Worm (Caenorhabditis elegans) whole organism, L3 larva: ENCODE data around the gene ceh-23.
A peak's percentile ranks its signal among the peaks of the same experiment; 100 is the strongest.

Source experiments
- R02D3.7 ChIP-seq: fragments of 150-350 bp; optimal IDR thresholded peaks from 2 replicates; lab custom pipeline; 2014; ENCODE audit warnings: missing biosample characterization, missing genetic modification characterization
- aly-2 ChIP-seq: fragments of 150-350 bp; optimal IDR thresholded peaks from 2 replicates; lab custom pipeline; 2014; ENCODE audit warnings: missing biosample characterization, missing genetic modification characterization
- ama-1 ChIP-seq: fragments of 150-350 bp; optimal IDR thresholded peaks from 2 replicates; lab custom pipeline; 2018
- ceh-16 ChIP-seq: sonication (generic microtip); optimal IDR thresholded peaks from 2 replicates; lab custom pipeline; 2017; ENCODE audit warnings: missing biosample characterization, missing genetic modification characterization
- ceh-82 ChIP-seq: fragments of 150-350 bp; optimal IDR thresholded peaks from 2 replicates; lab custom pipeline; 2014; ENCODE audit warnings: missing biosample characterization, missing genetic modification characterization
- ceh-9 ChIP-seq: sonication (generic microtip); optimal IDR thresholded peaks from 2 replicates; lab custom pipeline; 2018; ENCODE audit warnings: missing biosample characterization, missing genetic modification characterization
- daf-12 ChIP-seq: fragments of 150-350 bp; optimal IDR thresholded peaks from 2 replicates; lab custom pipeline; 2014; ENCODE audit warnings: missing biosample characterization, missing genetic modification reagents, missing genetic modification characterization
- egl-27 ChIP-seq: sonication (generic microtip); optimal IDR thresholded peaks from 4 replicates; lab custom pipeline; 2017; ENCODE audit warnings: missing biosample characterization, missing genetic modification reagents, missing genetic modification characterization
- elt-1 ChIP-seq: fragments of 150-350 bp; optimal IDR thresholded peaks from 2 replicates; lab custom pipeline; 2014; ENCODE audit warnings: missing biosample characterization, missing genetic modification characterization
- elt-2 ChIP-seq: sonication (generic microtip); optimal IDR thresholded peaks from 2 replicates; lab custom pipeline; 2016; ENCODE audit warnings: missing genetic modification reagents, mild to moderate bottlenecking, missing genetic modification characterization, missing compliant biosample characterization
- elt-3 ChIP-seq, 3 experiments: fragments of 150-350 bp in 1 of 3; sonication (generic microtip) in 2 of 3; optimal IDR thresholded peaks; 2 replicates in 2 of 3; 4 replicates in 1 of 3; lab custom pipeline; 2014 to 2017; ENCODE audit warnings: missing biosample characterization in 3 of 3, missing genetic modification characterization in 3 of 3
- eor-1 ChIP-seq, 2 experiments: fragments of 150-350 bp; optimal IDR thresholded peaks; 2 replicates each; lab custom pipeline; 2014 to 2018; ENCODE audit warnings: missing biosample characterization in 2 of 2, missing genetic modification characterization in 2 of 2
- fkh-10 ChIP-seq: sonication (generic microtip); optimal IDR thresholded peaks from 2 replicates; lab custom pipeline; 2017; ENCODE audit warnings: missing biosample characterization, missing genetic modification reagents, missing genetic modification characterization
- fkh-2 ChIP-seq: fragments of 150-350 bp; optimal IDR thresholded peaks from 2 replicates; lab custom pipeline; 2014; ENCODE audit warnings: missing biosample characterization, missing genetic modification reagents, missing genetic modification characterization
- hmg-11 ChIP-seq: sonication (generic microtip); optimal IDR thresholded peaks from 2 replicates; lab custom pipeline; 2016; ENCODE audit warnings: missing genetic modification characterization, missing compliant biosample characterization
- jun-1 ChIP-seq: fragments of 150-350 bp; optimal IDR thresholded peaks from 2 replicates; lab custom pipeline; 2014; ENCODE audit warnings: missing biosample characterization, missing genetic modification reagents, missing genetic modification characterization
- lin-15B ChIP-seq: fragments of 150-350 bp; optimal IDR thresholded peaks from 2 replicates; lab custom pipeline; 2014; ENCODE audit warnings: missing biosample characterization, missing genetic modification characterization
- lin-39 ChIP-seq: fragments of 150-350 bp; optimal IDR thresholded peaks from 2 replicates; lab custom pipeline; 2018; ENCODE audit warnings: missing biosample characterization, missing genetic modification reagents, missing genetic modification characterization
- lsy-12 ChIP-seq: sonication (generic microtip); optimal IDR thresholded peaks from 2 replicates; lab custom pipeline; 2016; ENCODE audit warnings: mild to moderate bottlenecking, missing genetic modification characterization, missing compliant biosample characterization
- mdl-1 ChIP-seq: fragments of 150-350 bp; optimal IDR thresholded peaks from 2 replicates; lab custom pipeline; 2014; ENCODE audit warnings: missing biosample characterization, missing genetic modification characterization
- nfya-1 ChIP-seq: sonication (generic microtip); optimal IDR thresholded peaks from 2 replicates; lab custom pipeline; 2017; ENCODE audit warnings: missing genetic modification characterization, mild to moderate bottlenecking, missing compliant biosample characterization, antibody characterized with exemption, moderate library complexity; ENCODE audit not compliant: insufficient read depth
- nhr-11 ChIP-seq: fragments of 150-350 bp; optimal IDR thresholded peaks from 2 replicates; lab custom pipeline; 2014; ENCODE audit warnings: missing biosample characterization, missing genetic modification characterization
- nhr-23 ChIP-seq: fragments of 150-350 bp; optimal IDR thresholded peaks from 2 replicates; lab custom pipeline; 2014; ENCODE audit warnings: missing biosample characterization, missing genetic modification reagents, missing genetic modification characterization
- nhr-25 ChIP-seq: sonication (generic microtip); optimal IDR thresholded peaks from 2 replicates; lab custom pipeline; 2017; ENCODE audit warnings: missing biosample characterization, missing genetic modification characterization
- nhr-28 ChIP-seq: fragments of 150-350 bp; optimal IDR thresholded peaks from 2 replicates; lab custom pipeline; 2014; ENCODE audit warnings: missing biosample characterization, missing genetic modification characterization
- nhr-43 ChIP-seq: sonication (generic microtip); optimal IDR thresholded peaks from 2 replicates; lab custom pipeline; 2016; ENCODE audit warnings: mild to moderate bottlenecking, missing genetic modification characterization, missing compliant biosample characterization; ENCODE audit not compliant: poor library complexity, severe bottlenecking
- nhr-67 ChIP-seq: fragments of 150-350 bp; optimal IDR thresholded peaks from 2 replicates; lab custom pipeline; 2014; ENCODE audit warnings: missing biosample characterization, missing genetic modification characterization
- nhr-76 ChIP-seq: fragments of 150-350 bp; sonication (generic microtip); optimal IDR thresholded peaks from 5 replicates; lab custom pipeline; 2014; ENCODE audit warnings: missing biosample characterization, missing genetic modification characterization
- pha-4 ChIP-seq: fragments of 150-350 bp; optimal IDR thresholded peaks from 2 replicates; lab custom pipeline; 2014; ENCODE audit warnings: missing biosample characterization, missing genetic modification reagents, missing genetic modification characterization
- sea-2 ChIP-seq: fragments of 150-350 bp; sonication (generic microtip); optimal IDR thresholded peaks from 4 replicates; lab custom pipeline; 2014; ENCODE audit warnings: missing biosample characterization, missing genetic modification reagents, missing genetic modification characterization
- skn-1 ChIP-seq: fragments of 150-350 bp; optimal IDR thresholded peaks from 2 replicates; lab custom pipeline; 2014; ENCODE audit warnings: missing biosample characterization, missing genetic modification characterization
- tbx-2 ChIP-seq: sonication (generic microtip); optimal IDR thresholded peaks from 2 replicates; lab custom pipeline; 2016; ENCODE audit warnings: mild to moderate bottlenecking, missing genetic modification characterization, missing compliant biosample characterization
- unc-39 ChIP-seq: sonication (generic microtip); optimal IDR thresholded peaks from 4 replicates; lab custom pipeline; 2017; ENCODE audit warnings: missing biosample characterization, missing genetic modification characterization
- unc-62 ChIP-seq: fragments of 150-350 bp; sonication (generic microtip); optimal IDR thresholded peaks from 4 replicates; lab custom pipeline; 2014; ENCODE audit warnings: missing biosample characterization, missing genetic modification reagents, missing genetic modification characterization
- ztf-11 ChIP-seq: fragments of 150-350 bp; optimal IDR thresholded peaks from 2 replicates; lab custom pipeline; 2014; ENCODE audit warnings: missing biosample characterization, missing genetic modification characterization
- ztf-4 ChIP-seq: fragments of 150-350 bp; optimal IDR thresholded peaks from 2 replicates; lab custom pipeline; 2014; ENCODE audit warnings: missing biosample characterization, missing genetic modification characterization

Gene ceh-23

DNA sequence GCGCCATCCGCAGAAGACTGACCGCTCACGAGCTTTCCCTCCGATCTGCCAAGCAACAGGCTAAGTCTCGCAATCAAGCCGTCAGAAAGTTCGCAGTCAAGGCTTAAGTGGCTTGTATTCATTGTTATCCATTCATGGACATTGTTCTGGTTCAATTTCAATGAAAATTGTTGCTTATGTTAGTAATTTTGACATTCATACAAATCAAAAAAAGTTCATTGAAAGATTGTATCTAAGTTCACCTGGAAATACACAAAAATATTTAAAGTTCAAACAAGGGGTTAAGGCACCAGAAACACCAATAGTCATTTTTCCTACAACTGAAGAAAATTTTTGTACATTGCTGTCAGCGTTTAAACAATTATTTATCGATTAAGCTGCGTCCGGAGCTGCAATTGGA, 16.1 kb downstream of the ceh-23 start:
- TF ChIP-seq elt-1: no peak
- no peak for TF ChIP-seq nhr-28
- no peak for TF ChIP-seq daf-12 (tag; lab: Kevin White, UChicago)
- TF ChIP-seq fkh-2 (tag; lab: Kevin White, UChicago): no peak
- TF ChIP-seq elt-2 (tag; lab: Kevin White, UChicago): no peak
- no peak for TF ChIP-seq unc-39 (tag; lab: Kevin White, UChicago)
- no peak for TF ChIP-seq ceh-82 (tag; lab: Kevin White, UChicago)
- no peak for TF ChIP-seq pha-4
- TF ChIP-seq mdl-1 (tag; lab: Kevin White, UChicago): no peak
- no peak for TF ChIP-seq ceh-16 (tag; lab: Kevin White, UChicago)
- no peak for TF ChIP-seq R02D3.7 (tag; lab: Kevin White, UChicago)
- TF ChIP-seq ceh-9: no peak
- no peak for TF ChIP-seq egl-27 (tag; lab: Kevin White, UChicago)
- no peak for TF ChIP-seq nhr-23 (tag; lab: Kevin White, UChicago)
- TF ChIP-seq nhr-25: no peak
- TF ChIP-seq lsy-12 (tag; lab: Kevin White, UChicago): no peak
- TF ChIP-seq ztf-4: no peak

DNA sequence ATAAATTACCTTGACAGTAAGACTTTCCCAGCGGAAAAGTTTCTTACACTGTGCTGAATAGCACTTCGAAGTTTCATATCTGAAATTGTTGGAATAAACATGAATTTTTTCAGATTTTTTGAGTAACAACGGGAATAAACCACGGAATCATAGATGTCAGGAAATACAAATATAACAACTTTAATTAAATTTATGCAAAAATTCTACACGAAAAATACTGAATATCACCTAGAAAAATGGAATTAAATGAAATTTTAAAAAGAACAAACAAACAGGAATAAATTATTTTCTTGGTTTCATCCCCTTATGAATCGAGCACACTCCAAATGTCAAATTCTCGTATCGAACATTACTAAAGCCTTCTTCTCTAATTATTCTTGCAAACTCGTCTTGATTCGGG, 17.8 kb downstream of the ceh-23 start, which contains the start of gene tag-307:
Gene tag-307 (minus strand): TSS at position 101 of the 400 bp plus-strand sequence.
- no peak for TF ChIP-seq R02D3.7 (tag; lab: Kevin White, UChicago)
- no peak for TF ChIP-seq nhr-11 (tag; lab: Kevin White, UChicago)
- TF ChIP-seq elt-3 (tag; optimal IDR thresholded peaks at IDR 0.05; lab: Kevin White, UChicago): no peak
- no peak for TF ChIP-seq daf-12 (tag; lab: Kevin White, UChicago)
- no peak for TF ChIP-seq fkh-10 (GFP tag; lab: Kevin White, UChicago)
- TF ChIP-seq unc-62 (GFP tag; lab: Kevin White, UChicago): no peak
- no peak for TF ChIP-seq skn-1 (tag; lab: Kevin White, UChicago)
- no peak for TF ChIP-seq lin-39 (tag; lab: Kevin White, UChicago)
- TF ChIP-seq lsy-12 (tag; lab: Kevin White, UChicago): no peak
- TF ChIP-seq tbx-2: no peak
- no peak for TF ChIP-seq ceh-16 (tag; lab: Kevin White, UChicago)
- TF ChIP-seq ama-1 (lab: Kevin White, UChicago): no peak
- TF ChIP-seq nhr-28: no peak
- no peak for TF ChIP-seq eor-1 (tag; optimal IDR thresholded peaks at IDR 0.05; lab: Kevin White, UChicago)
- no peak for TF ChIP-seq nhr-67 (tag; lab: Kevin White, UChicago)

DNA sequence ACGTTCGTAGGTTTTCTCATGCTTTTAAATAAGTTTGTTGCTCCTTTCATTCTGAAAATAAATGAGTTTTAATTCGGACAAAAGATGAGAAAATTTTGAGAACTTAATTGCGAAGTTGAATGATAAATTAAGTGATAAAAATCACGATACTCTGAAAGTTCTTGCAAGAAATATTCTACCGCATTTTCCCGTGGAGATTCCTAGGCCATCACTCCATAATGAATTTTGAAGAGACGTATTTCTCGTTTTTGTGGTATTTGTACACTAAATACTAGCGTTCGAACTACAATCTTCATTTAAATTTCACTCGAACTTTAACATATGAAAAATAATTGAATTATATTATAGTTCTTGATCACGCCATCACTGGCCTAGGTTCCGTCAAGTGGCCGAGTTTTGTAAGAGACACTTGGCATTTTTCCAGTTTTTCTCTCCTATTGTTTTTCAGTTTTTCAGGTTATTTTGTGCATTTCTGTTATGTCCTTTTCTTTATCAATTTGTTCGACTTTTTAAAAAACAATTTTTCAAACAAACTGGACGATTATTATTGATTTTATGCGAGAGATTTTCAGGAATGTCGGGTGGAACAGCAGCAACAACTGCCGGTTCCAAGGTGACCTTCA, 19.1 kb downstream of the ceh-23 start, which contains the start of the genes coq-5 and ufm-1:
Gene coq-5 (minus strand): TSS at position 51 of the 623 bp plus-strand sequence.
Gene ufm-1 (plus strand): TSS at position 573 of the 623 bp plus-strand sequence.
- TF ChIP-seq ceh-16 (tag; lab: Kevin White, UChicago) (no peak), lin-15B (tag; lab: Kevin White, UChicago) (peak; percentile 18), hmg-11 (tag; lab: Kevin White, UChicago) (peak; percentile 8), nhr-76 (no peak), nfya-1 (tag; lab: Kevin White, UChicago) (peak; percentile 5), elt-2 (tag; lab: Kevin White, UChicago) (peak; percentile 4), nhr-43 (tag; lab: Kevin White, UChicago) (peak; percentile 55), pha-4 (peak; percentile 14)

DNA sequence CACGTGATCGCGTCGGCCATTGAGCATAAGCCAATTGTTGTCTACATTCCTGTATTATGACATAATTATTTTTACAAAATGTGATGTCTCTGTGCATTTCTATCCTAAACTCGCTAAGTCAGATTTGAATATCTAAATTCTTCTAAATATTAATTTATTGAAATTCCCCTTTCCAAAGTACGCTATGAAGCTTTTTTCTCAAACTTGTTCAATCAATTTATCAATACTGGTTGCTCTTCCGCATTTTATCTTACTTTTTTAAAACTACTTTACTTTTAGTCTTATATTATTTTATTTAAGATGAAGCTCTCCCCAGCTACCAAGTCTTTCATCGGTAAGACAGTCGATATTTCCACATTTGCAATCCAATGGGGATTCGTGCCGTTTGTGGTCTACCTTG, 19.9 kb downstream of the ceh-23 start, which contains the start of gene tomm-7:
Gene tomm-7 (plus strand): TSS at position 301 of the 400 bp plus-strand sequence.
- TF ChIP-seq elt-1 (no peak), nhr-23 (tag; lab: Kevin White, UChicago) (no peak), aly-2 (no peak), jun-1 (no peak), mdl-1 (tag; lab: Kevin White, UChicago) (no peak), ztf-11 (tag; lab: Kevin White, UChicago) (no peak), nhr-11 (tag; lab: Kevin White, UChicago) (no peak), sea-2 (GFP tag; lab: Kevin White, UChicago) (no peak), nhr-76 (no peak), fkh-2 (tag; lab: Kevin White, UChicago) (no peak), egl-27 (tag; lab: Kevin White, UChicago) (no peak), elt-2 (tag; lab: Kevin White, UChicago) (no peak), lsy-12 (tag; lab: Kevin White, UChicago) (no peak), nhr-67 (tag; lab: Kevin White, UChicago) (no peak)
